Fruit fly (Drosophila melanogaster): ENCODE results near the gene EMC2B.

EMC2B gene

dm6 chr3R:17020956-17021355, 29.3 kb upstream of the EMC2B start, which contains the start of gene Adsl (continued):
- TF ChIP-seq NC2β (GFP tag; optimal IDR thresholded peaks at IDR 0.05): peak; percentile 41
- TF ChIP-seq CG12391 (tag; optimal IDR thresholded peaks at IDR 0.05): peak; percentile 72
- TF ChIP-seq bsh (GFP tag; optimal IDR thresholded peaks at IDR 0.05): no peak
- TF ChIP-seq gro (GFP tag; optimal IDR thresholded peaks at IDR 0.05): no peak
- no peak for TF ChIP-seq Optix (GFP tag; IDR thresholded peaks at IDR 0.05)
- no peak for TF ChIP-seq CG7745 (tag; optimal IDR thresholded peaks at IDR 0.05)
- no peak for TF ChIP-seq Gsc (GFP tag; IDR thresholded peaks at IDR 0.05)
- TF ChIP-seq CG11560 (tag; IDR thresholded peaks at IDR 0.05): no peak
- TF ChIP-seq corto (GFP tag; optimal IDR thresholded peaks at IDR 0.05): no peak
- peak; percentile 50 for TF ChIP-seq CG17912 (GFP tag; optimal IDR thresholded peaks at IDR 0.05)
- peak; percentile 26; the same call in 1 of the 2 replicates for TF ChIP-seq ato (GFP tag; IDR thresholded peaks at IDR 0.05; ENCODE audit: partially characterized antibody)
- TF ChIP-seq PHDP (tag; optimal IDR thresholded peaks at IDR 0.05): no peak
- TF ChIP-seq Six4 (GFP tag; optimal IDR thresholded peaks at IDR 0.05): peak; percentile 49
- TF ChIP-seq Blimp-1 (GFP tag; optimal IDR thresholded peaks at IDR 0.05): no peak
- TF ChIP-seq ATbp (GFP tag; optimal IDR thresholded peaks at IDR 0.05): peak; percentile 78
- peak; percentile 99 for TF ChIP-seq stwl (tag; optimal IDR thresholded peaks at IDR 0.05)
- TF ChIP-seq CG6854 (GFP tag; optimal IDR thresholded peaks at IDR 0.05): peak; percentile 61
- no peak for TF ChIP-seq CG8944 (GFP tag; optimal IDR thresholded peaks at IDR 0.05)
- 0 out of 2 replicates have a peak, but pooled peaks have one; percentile 36 for TF ChIP-seq CG5953 (GFP tag; IDR thresholded peaks at IDR 0.05)
- no peak for TF ChIP-seq Dref (GFP tag; IDR thresholded peaks at IDR 0.05)
- TF ChIP-seq luna (GFP tag; optimal IDR thresholded peaks at IDR 0.05): no peak
- TF ChIP-seq Sry-β (GFP tag; optimal IDR thresholded peaks at IDR 0.05): no peak
- TF ChIP-seq wdn (GFP tag; IDR thresholded peaks at IDR 0.05): no peak
- TF ChIP-seq CG8765 (GFP tag; IDR thresholded peaks at IDR 0.05): no peak
- no peak for TF ChIP-seq CG15073 (GFP tag; optimal IDR thresholded peaks at IDR 0.05)
- peak; percentile 73 for TF ChIP-seq CG10979 (tag; optimal IDR thresholded peaks at IDR 0.05)
- TF ChIP-seq Rx (GFP tag; IDR thresholded peaks at IDR 0.05): no peak
- peak; percentile 35; the same call in 1 of the 3 replicates for TF ChIP-seq Dbx (GFP tag; IDR thresholded peaks at IDR 0.05)
- peak; percentile 73 for TF ChIP-seq CG17328 (GFP tag; IDR thresholded peaks at IDR 0.05)
- TF ChIP-seq row (GFP tag; IDR thresholded peaks at IDR 0.05): no peak
- TF ChIP-seq slbo (GFP tag; IDR thresholded peaks at IDR 0.05): 0 out of 2 replicates have a peak, but pooled peaks have one; percentile 11
- TF ChIP-seq Aef1 (GFP tag; IDR thresholded peaks at IDR 0.05): no peak
- TF ChIP-seq jumu (GFP tag; optimal IDR thresholded peaks at IDR 0.05): no peak
- no peak for TF ChIP-seq CG31224 (GFP tag; IDR thresholded peaks at IDR 0.05)
- TF ChIP-seq Hr3 (GFP tag; optimal IDR thresholded peaks at IDR 0.05): no peak
- no peak for TF ChIP-seq Hr39 (optimal IDR thresholded peaks at IDR 0.05)
- TF ChIP-seq org-1 (GFP tag; optimal IDR thresholded peaks at IDR 0.05): peak; percentile 63
- no peak for TF ChIP-seq Dip2 (GFP tag; IDR thresholded peaks at IDR 0.05)
- TF ChIP-seq so (GFP tag; IDR thresholded peaks at IDR 0.05): 0 out of 3 replicates have a peak, but pooled peaks have one; percentile 32
- peak; percentile 60 for TF ChIP-seq Jarid2 (GFP tag; optimal IDR thresholded peaks at IDR 0.05)
- 0 out of 4 replicates have a peak, but pooled peaks have one; percentile 49 for TF ChIP-seq Dll (GFP tag; IDR thresholded peaks at IDR 0.05; ENCODE audit: partially characterized antibody)
- no peak for TF ChIP-seq Atf6 (GFP tag; IDR thresholded peaks at IDR 0.05)
- TF ChIP-seq CG9727 (GFP tag; optimal IDR thresholded peaks at IDR 0.05): peak; percentile 82
- TF ChIP-seq CG14014 (GFP tag; IDR thresholded peaks at IDR 0.05): no peak
- no peak for TF ChIP-seq chm (GFP tag; IDR thresholded peaks at IDR 0.05)
- peak; percentile 85 for TF ChIP-seq CG6813 (GFP tag; optimal IDR thresholded peaks at IDR 0.05)
- no peak for TF ChIP-seq CG6175 (GFP tag; IDR thresholded peaks at IDR 0.05)
- peak; percentile 79 for TF ChIP-seq CG6254 (GFP tag; optimal IDR thresholded peaks at IDR 0.05)
- TF ChIP-seq Chrac-16 (GFP tag; optimal IDR thresholded peaks at IDR 0.05): peak; percentile 19
- TF ChIP-seq CG15696 (tag; optimal IDR thresholded peaks at IDR 0.05): peak; percentile 3
- TF ChIP-seq CrebB (tag; optimal IDR thresholded peaks at IDR 0.05): peak; percentile 86
- peak; percentile 78 for TF ChIP-seq gfzf (GFP tag; optimal IDR thresholded peaks at IDR 0.05)
